Worm (Caenorhabditis elegans) whole organism, early embryonic: ENCODE results near the gene acbp-8.

Experiments used
- ama-1 ChIP-seq: fragments of 150-350 bp; optimal IDR thresholded peaks from 2 replicates; lab custom pipeline; 2014
- ceh-13 ChIP-seq: fragments of 200-800 bp; sonication (Bioruptor generic); optimal IDR thresholded peaks from 2 replicates; lab custom pipeline; 2018; ENCODE audit warnings: mild to moderate bottlenecking, missing genetic modification characterization, missing compliant biosample characterization
- ets-7 ChIP-seq: sonication (generic microtip); optimal IDR thresholded peaks from 2 replicates; lab custom pipeline; 2016; ENCODE audit warnings: missing genotype, missing genetic modification characterization, missing compliant biosample characterization
- hnd-1 ChIP-seq: sonication (generic microtip); optimal IDR thresholded peaks from 2 replicates; lab custom pipeline; 2016; ENCODE audit warnings: missing genetic modification characterization, missing compliant biosample characterization
- pes-1 ChIP-seq: fragments of 200-800 bp; sonication (Bioruptor generic); IDR thresholded peaks from 2 replicates; pipeline ENCODE4 v1.3.6; 2022; ENCODE audit warnings: missing genetic modification reagents, missing genetic modification characterization, missing compliant biosample characterization
- tbx-37 ChIP-seq: fragments of 200-800 bp; sonication (Bioruptor generic); conservative IDR thresholded peaks from 2 replicates; pipeline ENCODE4 v1.3.6; 2022; ENCODE audit warnings: missing genetic modification reagents, missing genetic modification characterization, missing compliant biosample characterization

ce11 chrIII:2652704-2653566 lies 24.1 kb downstream of the acbp-8 start:
- no peak for TF ChIP-seq ceh-13 (GFP tag; lab: Kevin White, UChicago)
- no peak for TF ChIP-seq tbx-37 (GFP tag; lab: Robert Waterston, UW)
- TF ChIP-seq pes-1 (GFP tag; lab: Robert Waterston, UW): no peak
- no peak for TF ChIP-seq hnd-1 (tag; lab: Kevin White, UChicago)
- no peak for TF ChIP-seq ets-7
- no peak for TF ChIP-seq ama-1 (lab: Kevin White, UChicago)
